Worm (Caenorhabditis elegans) whole organism, L1 larva: ENCODE results near the gene him-14.

Source experiments
- aly-2 ChIP-seq: fragments of 150-350 bp; optimal IDR thresholded peaks from 2 replicates; lab custom pipeline; 2014; ENCODE audit warnings: missing biosample characterization, missing genetic modification characterization
- ces-1 ChIP-seq: fragments of 150-350 bp; optimal IDR thresholded peaks from 2 replicates; lab custom pipeline; 2014; ENCODE audit warnings: missing biosample characterization, missing genetic modification reagents, missing genetic modification characterization
- efl-1 ChIP-seq, 4 experiments: fragments of 150-350 bp; optimal IDR thresholded peaks in 3 of 4; peaks in 1 of 4; 1 replicate in 1 of 4; 2 replicates in 3 of 4; lab custom pipeline; 2014; ENCODE audit warnings: missing biosample characterization in 2 of 4, missing genetic modification characterization in 2 of 4, missing genetic modification reagents in 2 of 4
- egl-27 ChIP-seq, 2 experiments: fragments of 150-350 bp in 1 of 2; sonication (generic microtip); optimal IDR thresholded peaks; 3 replicates each; lab custom pipeline; 2017 to 2018; ENCODE audit warnings: missing biosample characterization in 2 of 2, missing genetic modification characterization in 2 of 2, missing genetic modification reagents in 2 of 2
- elt-2 ChIP-seq: sonication (generic microtip); optimal IDR thresholded peaks from 2 replicates; lab custom pipeline; 2016; ENCODE audit warnings: missing genetic modification characterization, mild to moderate bottlenecking, inconsistent platforms, missing compliant biosample characterization, missing genetic modification reagents
- fkh-10 ChIP-seq: sonication (generic microtip); optimal IDR thresholded peaks from 2 replicates; lab custom pipeline; 2017; ENCODE audit warnings: missing biosample characterization, missing genetic modification reagents, missing genetic modification characterization
- jun-1 ChIP-seq: fragments of 150-350 bp; optimal IDR thresholded peaks from 2 replicates; lab custom pipeline; 2014; ENCODE audit warnings: missing biosample characterization, missing genetic modification reagents, missing genetic modification characterization
- lin-13 ChIP-seq: fragments of 150-350 bp; optimal IDR thresholded peaks from 2 replicates; lab custom pipeline; 2014; ENCODE audit warnings: missing biosample characterization, missing genetic modification reagents, missing genetic modification characterization
- lsy-2 ChIP-seq, 2 experiments: fragments of 150-350 bp; optimal IDR thresholded peaks; 2 replicates each; lab custom pipeline; 2014; ENCODE audit warnings: missing biosample characterization in 2 of 2, missing genetic modification characterization in 2 of 2
- mdl-1 ChIP-seq, 2 experiments: fragments of 150-350 bp; optimal IDR thresholded peaks; 2 replicates each; lab custom pipeline; 2014 to 2017; ENCODE audit warnings: missing biosample characterization in 2 of 2, missing genetic modification characterization in 2 of 2, inconsistent platforms in 1 of 2
- nhr-47 ChIP-seq: sonication (generic microtip); optimal IDR thresholded peaks from 2 replicates; lab custom pipeline; 2016; ENCODE audit warnings: mild to moderate bottlenecking, missing genetic modification characterization, moderate library complexity, missing compliant biosample characterization
- pqm-1 ChIP-seq: sonication (generic microtip); optimal IDR thresholded peaks from 3 replicates; lab custom pipeline; 2017; ENCODE audit warnings: missing biosample characterization, missing genetic modification characterization
- unc-86 ChIP-seq: sonication (generic microtip); optimal IDR thresholded peaks from 2 replicates; lab custom pipeline; 2016; ENCODE audit warnings: missing genetic modification characterization, missing compliant biosample characterization
- ztf-4 ChIP-seq: fragments of 150-350 bp; optimal IDR thresholded peaks from 2 replicates; lab custom pipeline; 2014; ENCODE audit warnings: missing biosample characterization, missing genetic modification characterization

ce11 chrII:7073537-7073913 lies 3.8 kb upstream of the him-14 start, which contains the start of gene kat-1:
- no peak for TF ChIP-seq elt-2 (tag; lab: Kevin White, UChicago)
- no peak for TF ChIP-seq fkh-10
- no peak for TF ChIP-seq ztf-4 (tag; lab: Kevin White, UChicago)
- TF ChIP-seq lin-13 (GFP tag; lab: Kevin White, UChicago) = no peak
- TF ChIP-seq pqm-1 = no peak
- TF ChIP-seq nhr-47 = no peak
- no peak for TF ChIP-seq egl-27 (tag; optimal IDR thresholded peaks at IDR 0.05; lab: Kevin White, UChicago)
- no peak for TF ChIP-seq lsy-2 (tag; optimal IDR thresholded peaks at IDR 0.05; lab: Kevin White, UChicago)
- TF ChIP-seq jun-1 (tag; lab: Kevin White, UChicago) = no peak
- TF ChIP-seq efl-1 (optimal IDR thresholded peaks at IDR 0.05; lab: Kevin White, UChicago) = no peak
- TF ChIP-seq efl-1 (GFP tag; optimal IDR thresholded peaks at IDR 0.05 in 1 of 2; lab: Kevin White, UChicago) = no peak
- no peak for TF ChIP-seq mdl-1 (tag; optimal IDR thresholded peaks at IDR 0.05; lab: Kevin White, UChicago)
- no peak for TF ChIP-seq ces-1 (GFP tag; lab: Kevin White, UChicago)
- no peak for TF ChIP-seq unc-86 (tag; lab: Kevin White, UChicago)
- no peak for TF ChIP-seq aly-2 (tag; lab: Kevin White, UChicago)
